Fruit fly (Drosophila melanogaster) whole organism: ENCODE measurements around the gene CG3251.

Experiments used
- EcR ChIP-seq, 2 experiments: fragments of >200 bp; optimal IDR thresholded peaks; 2 replicates each; lab custom pipeline; 2017; ENCODE audit warnings: missing biosample characterization in 2 of 2, missing genetic modification characterization in 2 of 2, missing genetic modification reagents in 2 of 2
- pan ChIP-seq: fragments of >200 bp; optimal IDR thresholded peaks from 2 replicates; lab custom pipeline; 2017
- psq ChIP-seq: fragments of >200 bp; optimal IDR thresholded peaks from 2 replicates; lab custom pipeline; 2017
- usp ChIP-seq: fragments of >200 bp; optimal IDR thresholded peaks from 2 replicates; lab custom pipeline; 2017; ENCODE audit warnings: missing biosample characterization, missing genetic modification characterization, mixed read lengths

DNA sequence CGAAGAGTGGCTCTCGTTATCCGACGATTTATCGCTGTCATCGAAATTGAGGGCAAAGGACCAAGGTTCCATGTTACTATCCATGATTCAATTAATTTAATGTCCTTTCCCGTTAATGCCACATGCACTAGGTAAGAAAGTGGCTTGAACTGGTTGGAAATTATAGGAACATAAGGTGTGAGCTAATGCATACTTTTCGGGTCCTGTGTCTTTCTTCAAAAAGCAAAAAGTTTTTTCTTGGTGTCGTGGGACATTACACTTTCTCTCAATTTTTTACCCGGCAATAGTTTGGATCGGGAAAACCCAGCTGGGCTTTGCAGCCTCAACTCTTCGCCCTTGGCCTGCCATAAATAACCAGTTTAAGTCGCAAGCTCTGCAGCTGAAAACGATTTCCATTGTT is 10.9 kb upstream of the CG3251 start, which contains the start of gene Taf12L:
- no peak for TF ChIP-seq usp (GFP tag; lab: Kevin White, UChicago)
- TF ChIP-seq pan (lab: Kevin White, UChicago) = no peak
- no peak for TF ChIP-seq psq (lab: Kevin White, UChicago)
- TF ChIP-seq EcR (GFP tag; optimal IDR thresholded peaks at IDR 0.05; lab: Kevin White, UChicago) = no peak
